Worm (Caenorhabditis elegans): ENCODE data around the gene C35D6.4.

C35D6.4 gene

ce11 chrIV:16380937-16381336, 30.1 kb downstream of the C35D6.4 start:
- no peak for TF ChIP-seq snpc-4 (GFP tag; optimal IDR thresholded peaks at IDR 0.05)
- peak in 3 of 4 experiments; percentile 1 to 63 (median 11) for TF ChIP-seq snpc-4 (tag; optimal IDR thresholded peaks at IDR 0.05)
- TF ChIP-seq ceh-58 (GFP tag; IDR thresholded peaks at IDR 0.05), result no peak

DNA sequence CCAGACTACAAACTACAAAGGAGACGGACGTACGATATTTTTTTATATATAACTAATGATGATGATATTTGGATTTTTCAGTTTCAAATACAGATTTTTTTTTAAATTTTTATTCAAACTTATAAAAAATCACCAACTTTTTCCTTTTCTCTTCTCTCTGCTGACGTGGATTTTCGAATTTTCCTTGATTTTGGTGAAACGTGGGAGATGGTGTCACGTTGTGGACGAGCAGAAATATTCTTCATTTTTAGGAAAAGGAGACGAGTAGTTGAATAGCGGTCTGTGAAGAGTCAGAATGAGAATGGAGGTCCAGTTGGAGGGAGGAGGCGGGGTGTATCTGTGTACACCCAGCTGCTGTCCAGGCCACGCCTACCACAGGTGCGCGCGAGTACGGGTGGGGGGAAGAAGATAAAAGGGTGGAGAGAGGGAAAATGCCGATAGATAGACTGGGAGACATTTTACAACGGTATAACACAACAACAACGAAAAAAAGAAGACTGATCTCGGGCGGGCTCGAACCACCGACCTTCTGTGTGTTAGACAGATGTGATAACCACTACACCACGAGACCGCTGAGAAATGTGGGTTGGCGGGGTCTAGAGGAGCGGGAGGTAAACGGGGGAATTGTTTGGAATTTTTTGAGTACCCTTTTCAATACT, 31.3 kb downstream of the C35D6.4 start, which contains the start of gene Y7A9D.1:
Y7A9D.1 (minus strand) TSS at position 283 of the 659 bp plus-strand sequence.
- no peak for TF ChIP-seq lsy-27 (tag; optimal IDR thresholded peaks at IDR 0.05; ENCODE audit: borderline replicate concordance, insufficient read depth)
- peak in 1 of 3 experiments; percentile 40 for TF ChIP-seq lin-35 (GFP tag; optimal IDR thresholded peaks at IDR 0.05)
- TF ChIP-seq ztf-26 (tag; optimal IDR thresholded peaks at IDR 0.05), result peak; percentile 45
- 0 out of 2 replicates have a peak, but pooled peaks have one; percentile 70 for TF ChIP-seq hmg-20 (GFP tag; IDR thresholded peaks at IDR 0.05)
- TF ChIP-seq ceh-40 (GFP tag; IDR thresholded peaks at IDR 0.05), result no peak
- TF ChIP-seq sea-2 (GFP tag; IDR thresholded peaks at IDR 0.05), result no peak
- no peak for TF ChIP-seq F55B11.4 (tag; optimal IDR thresholded peaks at IDR 0.05; ENCODE audit: borderline replicate concordance, insufficient read depth)
- TF ChIP-seq F39B2.1 (GFP tag; IDR thresholded peaks at IDR 0.05), result no peak
- TF ChIP-seq mel-28 (tag; optimal IDR thresholded peaks at IDR 0.05; ENCODE audit: borderline replicate concordance), result no peak
- peak in 1 of 2 experiments; percentile 19 for TF ChIP-seq let-607 (tag; optimal IDR thresholded peaks at IDR 0.05)
- peak; percentile 52; the same call in 1 of the 2 replicates for TF ChIP-seq lir-1 (GFP tag; conservative IDR thresholded peaks at IDR 0.05)
- no peak for TF ChIP-seq ztf-28 (GFP tag; IDR thresholded peaks at IDR 0.05)
- TF ChIP-seq ZK185.1 (tag; optimal IDR thresholded peaks at IDR 0.05; ENCODE audit: poor library complexity, severe bottlenecking), result peak; percentile 49
- peak; percentile 74 for TF ChIP-seq rpc-1 (optimal IDR thresholded peaks at IDR 0.05)
- TF ChIP-seq rpc-1 (tag; optimal IDR thresholded peaks at IDR 0.05), result peak; percentile 79
- 0 out of 2 replicates have a peak, but pooled peaks have one; percentile 15 for TF ChIP-seq F33H1.4 (GFP tag; IDR thresholded peaks at IDR 0.05)
- TF ChIP-seq snpc-4 (GFP tag; optimal IDR thresholded peaks at IDR 0.05), result peak; percentile 92
- TF ChIP-seq snpc-4 (tag; optimal IDR thresholded peaks at IDR 0.05), result peak in 3 of 4 experiments; percentile 95 to 98 (median 97)
- peak; percentile 52; the same call in 1 of the 2 replicates for TF ChIP-seq Y53F4B.3 (GFP tag; IDR thresholded peaks at IDR 0.05)
- no peak for TF ChIP-seq ztf-25 (GFP tag; IDR thresholded peaks at IDR 0.05)
- TF ChIP-seq T07F8.4 (tag; optimal IDR thresholded peaks at IDR 0.05), result peak; percentile 42
- TF ChIP-seq lag-1 (GFP tag; IDR thresholded peaks at IDR 0.05), result no peak; the same call in 1 of the 2 replicates
- no peak for TF ChIP-seq madf-8 (GFP tag; conservative IDR thresholded peaks at IDR 0.05)
- TF ChIP-seq B0035.1 (tag; optimal IDR thresholded peaks at IDR 0.05), result no peak
- peak; percentile 69 for TF ChIP-seq mcd-1 (GFP tag; IDR thresholded peaks at IDR 0.05)
- peak; percentile 9 for TF ChIP-seq nhr-80 (tag; optimal IDR thresholded peaks at IDR 0.05)
- TF ChIP-seq snpc-3.4 (tag; optimal IDR thresholded peaks at IDR 0.05), result peak; percentile 78
- no peak for TF ChIP-seq unc-62 (GFP tag; optimal IDR thresholded peaks at IDR 0.05)
- no peak for TF ChIP-seq nhr-120 (GFP tag; IDR thresholded peaks at IDR 0.05)
- peak; percentile 97 for TF ChIP-seq tbp1 (GFP tag; optimal IDR thresholded peaks at IDR 0.05)
- TF ChIP-seq B0261.1 (tag; optimal IDR thresholded peaks at IDR 0.05), result peak; percentile 92
- TF ChIP-seq madf-3 (GFP tag; IDR thresholded peaks at IDR 0.05), result peak; percentile 43; the same call in 1 of the 2 replicates
- peak; percentile 85 for TF ChIP-seq lin-26 (GFP tag; IDR thresholded peaks at IDR 0.05)
- 0 out of 2 replicates have a peak, but pooled peaks have one; percentile 22 for TF ChIP-seq ceh-100 (GFP tag; IDR thresholded peaks at IDR 0.05)
- peak; percentile 67 for TF ChIP-seq rcor-1 (GFP tag; IDR thresholded peaks at IDR 0.05)
- 0 out of 2 replicates have a peak, but pooled peaks have one; percentile 49 for TF ChIP-seq F37B4.10 (GFP tag; IDR thresholded peaks at IDR 0.05)
- TF ChIP-seq let-526 (GFP tag; IDR thresholded peaks at IDR 0.05), result peak; percentile 62; the same call in 1 of the 2 replicates
- TF ChIP-seq sdz-38 (tag; optimal IDR thresholded peaks at IDR 0.05), result no peak
- peak; percentile 42 for TF ChIP-seq K12H6.12 (tag; optimal IDR thresholded peaks at IDR 0.05)
- peak; percentile 41 for TF ChIP-seq hrde-1 (tag; optimal IDR thresholded peaks at IDR 0.05; ENCODE audit: borderline replicate concordance)
- peak; percentile 74 for TF ChIP-seq hsf-1 (GFP tag; IDR thresholded peaks at IDR 0.05)
- peak; percentile 53 for TF ChIP-seq F49E8.2 (tag; optimal IDR thresholded peaks at IDR 0.05; ENCODE audit: insufficient read depth)
- TF ChIP-seq D2030.7 (GFP tag; IDR thresholded peaks at IDR 0.05), result peak; percentile 86

Data from whole organism, young adult.